Worm (Caenorhabditis elegans) whole organism, late embryonic: Measurements from ENCODE around the gene clec-56.

Experiments used
- C38D4.7 ChIP-seq: fragments of 200-800 bp; sonication (Bioruptor generic); optimal IDR thresholded peaks from 2 replicates; lab custom pipeline; 2018; ENCODE audit warnings: mild to moderate bottlenecking, missing genetic modification characterization, moderate library complexity, missing compliant biosample characterization
- F13H6.1 ChIP-seq: sonication (generic microtip); optimal IDR thresholded peaks from 2 replicates; lab custom pipeline; 2016; ENCODE audit warnings: missing genetic modification characterization, missing compliant biosample characterization
- K09A11.1 ChIP-seq: sonication (generic microtip); optimal IDR thresholded peaks from 2 replicates; lab custom pipeline; 2017; ENCODE audit warnings: antibody characterized with exemption, mild to moderate bottlenecking, missing genetic modification characterization, missing compliant biosample characterization; ENCODE audit not compliant: insufficient read depth
- ahr-1 ChIP-seq: sonication (generic microtip); optimal IDR thresholded peaks from 2 replicates; lab custom pipeline; 2016; ENCODE audit warnings: missing genetic modification characterization, missing compliant biosample characterization
- ama-1 ChIP-seq: fragments of 150-350 bp; optimal IDR thresholded peaks from 2 replicates; lab custom pipeline; 2014
- ceh-14 ChIP-seq: sonication (generic microtip); optimal IDR thresholded peaks from 2 replicates; lab custom pipeline; 2016; ENCODE audit warnings: missing genotype, missing genetic modification characterization, missing compliant biosample characterization
- ceh-19 ChIP-seq: fragments of 200-800 bp; sonication (Bioruptor generic); optimal IDR thresholded peaks from 2 replicates; lab custom pipeline; 2018; ENCODE audit warnings: mild to moderate bottlenecking, missing genetic modification characterization, missing compliant biosample characterization
- ceh-2 ChIP-seq: sonication (generic microtip); optimal IDR thresholded peaks from 2 replicates; lab custom pipeline; 2016; ENCODE audit warnings: missing genotype, missing genetic modification characterization, missing compliant biosample characterization
- ceh-31 ChIP-seq: sonication (generic microtip); optimal IDR thresholded peaks from 2 replicates; lab custom pipeline; 2016; ENCODE audit warnings: missing genetic modification characterization, missing compliant biosample characterization
- ceh-34 ChIP-seq: sonication (generic microtip); optimal IDR thresholded peaks from 2 replicates; lab custom pipeline; 2016; ENCODE audit warnings: mild to moderate bottlenecking, missing genetic modification characterization, missing compliant biosample characterization
- dve-1 ChIP-seq: sonication (generic microtip); optimal IDR thresholded peaks from 2 replicates; lab custom pipeline; 2017; ENCODE audit warnings: antibody characterized with exemption, mild to moderate bottlenecking, missing genetic modification characterization, missing compliant biosample characterization
- elt-2 ChIP-seq: sonication (generic microtip); optimal IDR thresholded peaks from 2 replicates; lab custom pipeline; 2016; ENCODE audit warnings: missing genetic modification reagents, missing genetic modification characterization, missing compliant biosample characterization
- elt-4 ChIP-seq: sonication (generic microtip); optimal IDR thresholded peaks from 2 replicates; lab custom pipeline; 2016; ENCODE audit warnings: missing genetic modification characterization, missing compliant biosample characterization
- ets-4 ChIP-seq: sonication (generic microtip); optimal IDR thresholded peaks from 2 replicates; lab custom pipeline; 2016; ENCODE audit warnings: missing genetic modification characterization, missing compliant biosample characterization
- fax-1 ChIP-seq: sonication (generic microtip); optimal IDR thresholded peaks from 2 replicates; lab custom pipeline; 2016; ENCODE audit warnings: missing genotype, missing genetic modification characterization, missing compliant biosample characterization
- gmeb-2 ChIP-seq: sonication (generic microtip); optimal IDR thresholded peaks from 2 replicates; lab custom pipeline; 2016; ENCODE audit warnings: missing genetic modification characterization, inconsistent platforms, missing compliant biosample characterization
- hlh-6 ChIP-seq: sonication (generic microtip); optimal IDR thresholded peaks from 2 replicates; lab custom pipeline; 2016; ENCODE audit warnings: missing genotype, missing genetic modification characterization, missing compliant biosample characterization
- lin-11 ChIP-seq: fragments of 200-800 bp; sonication (Bioruptor generic); optimal IDR thresholded peaks from 2 replicates; lab custom pipeline; 2018; ENCODE audit warnings: mild to moderate bottlenecking, missing genetic modification characterization, missing compliant biosample characterization
- madf-2 ChIP-seq: sonication (generic microtip); optimal IDR thresholded peaks from 2 replicates; lab custom pipeline; 2017; ENCODE audit warnings: missing genetic modification characterization, missing compliant biosample characterization
- nfya-1 ChIP-seq: sonication (generic microtip); optimal IDR thresholded peaks from 2 replicates; lab custom pipeline; 2017; ENCODE audit warnings: missing genetic modification characterization, mild to moderate bottlenecking, missing compliant biosample characterization, antibody characterized with exemption, moderate library complexity
- nhr-11 ChIP-seq: fragments of 150-350 bp; optimal IDR thresholded peaks from 2 replicates; lab custom pipeline; 2014; ENCODE audit warnings: missing biosample characterization, missing genetic modification characterization
- odd-2 ChIP-seq: sonication (generic microtip); optimal IDR thresholded peaks from 2 replicates; lab custom pipeline; 2017; ENCODE audit warnings: antibody characterized with exemption, mild to moderate bottlenecking, missing genetic modification characterization, missing compliant biosample characterization
- pat-9 ChIP-seq: fragments of 200-800 bp; sonication (Bioruptor generic); optimal IDR thresholded peaks from 2 replicates; lab custom pipeline; 2018; ENCODE audit warnings: mild to moderate bottlenecking, missing genetic modification characterization, moderate library complexity, missing compliant biosample characterization
- pax-1 ChIP-seq: fragments of 150-350 bp; optimal IDR thresholded peaks from 2 replicates; lab custom pipeline; 2014; ENCODE audit warnings: missing biosample characterization, missing genetic modification characterization
- ref-2 ChIP-seq: sonication (generic microtip); optimal IDR thresholded peaks from 2 replicates; lab custom pipeline; 2016; ENCODE audit warnings: missing genetic modification characterization, missing compliant biosample characterization
- sdc-2 ChIP-seq: sonication (generic microtip); optimal IDR thresholded peaks from 2 replicates; lab custom pipeline; 2016; ENCODE audit warnings: missing genotype, missing genetic modification characterization, missing compliant biosample characterization
- sox-2 ChIP-seq: fragments of 200-800 bp; sonication (Bioruptor generic); IDR thresholded peaks from 2 replicates; pipeline ENCODE4 v1.3.6; 2022; ENCODE audit warnings: missing genetic modification reagents, missing genetic modification characterization, missing compliant biosample characterization
- sox-4 ChIP-seq: sonication (generic microtip); optimal IDR thresholded peaks from 2 replicates; lab custom pipeline; 2017; ENCODE audit warnings: mild to moderate bottlenecking, missing genetic modification characterization, inconsistent platforms, missing compliant biosample characterization
- tbx-2 ChIP-seq: sonication (generic microtip); optimal IDR thresholded peaks from 2 replicates; lab custom pipeline; 2016; ENCODE audit warnings: missing genetic modification characterization, missing compliant biosample characterization
- unc-3 ChIP-seq, 2 experiments: fragments of 200-800 bp in 1 of 2; sonication (Bioruptor generic) in 1 of 2; sonication (generic microtip) in 1 of 2; conservative IDR thresholded peaks in 1 of 2; optimal IDR thresholded peaks in 1 of 2; 2 replicates each; pipeline versions ENCODE4 v1.3.6 to Lab custom; 2016 to 2022; ENCODE audit warnings: missing compliant biosample characterization in 2 of 2, missing genetic modification characterization in 2 of 2, missing genetic modification reagents in 1 of 2
- unc-42 ChIP-seq: sonication (generic microtip); optimal IDR thresholded peaks from 2 replicates; lab custom pipeline; 2016; ENCODE audit warnings: missing genotype, missing genetic modification characterization, missing compliant biosample characterization
- unc-86 ChIP-seq: sonication (generic microtip); optimal IDR thresholded peaks from 2 replicates; lab custom pipeline; 2016; ENCODE audit warnings: missing genetic modification characterization, missing compliant biosample characterization
- zip-5 ChIP-seq: sonication (generic microtip); optimal IDR thresholded peaks from 2 replicates; lab custom pipeline; 2016; ENCODE audit warnings: missing genetic modification characterization, missing compliant biosample characterization

Gene clec-56

ce11 chrV:14474099-14474498 is at the start of gene clec-56:
Gene clec-56 (plus strand): TSS chrV:14474399.
- TF ChIP-seq unc-3 (GFP tag; conservative IDR thresholded peaks at IDR 0.05; lab: Robert Waterston, UW) (no peak), unc-3 (tag; optimal IDR thresholded peaks at IDR 0.05; lab: Kevin White, UChicago) (no peak), ceh-2 (no peak), gmeb-2 (tag; lab: Kevin White, UChicago) (no peak), nhr-11 (tag; lab: Kevin White, UChicago) (no peak), madf-2 (tag; lab: Kevin White, UChicago) (no peak), elt-4 (tag; lab: Kevin White, UChicago) (no peak), K09A11.1 (tag; lab: Kevin White, UChicago) (no peak)

ce11 chrV:14424958-14425492 is 49.2 kb upstream of the clec-56 start, which contains the start of gene rrsr-1:
Gene rrsr-1 (minus strand): TSS chrV:14425008.
- TF ChIP-seq K09A11.1 (tag; lab: Kevin White, UChicago) = peak; percentile 26
- no peak for TF ChIP-seq ceh-19
- peak; percentile 15 for TF ChIP-seq ceh-34 (tag; lab: Kevin White, UChicago)
- TF ChIP-seq F13H6.1 (tag; lab: Kevin White, UChicago) = no peak
- TF ChIP-seq ama-1 (lab: Kevin White, UChicago) = no peak
- peak; percentile 36 for TF ChIP-seq tbx-2 (tag; lab: Kevin White, UChicago)
- peak; percentile 44 for TF ChIP-seq nfya-1 (tag; lab: Kevin White, UChicago)
- no peak for TF ChIP-seq unc-42 (tag; lab: Kevin White, UChicago)
- peak; percentile 66 for TF ChIP-seq ceh-14
- peak; percentile 13 for TF ChIP-seq zip-5 (tag; lab: Kevin White, UChicago)
- no peak for TF ChIP-seq hlh-6 (tag; lab: Kevin White, UChicago)
- no peak for TF ChIP-seq C38D4.7 (GFP tag; lab: Kevin White, UChicago)
- peak; percentile 10 for TF ChIP-seq unc-86 (tag; lab: Kevin White, UChicago)
- TF ChIP-seq ceh-31 = peak; percentile 25
- peak; percentile 6 for TF ChIP-seq elt-2 (tag; lab: Kevin White, UChicago)
- no peak for TF ChIP-seq odd-2 (tag; lab: Kevin White, UChicago)

ce11 chrV:14426013-14426412 is 48.2 kb upstream of the clec-56 start:
- no peak for TF ChIP-seq dve-1 (tag; lab: Kevin White, UChicago)
- TF ChIP-seq sox-2 (GFP tag; lab: Robert Waterston, UW) = peak; percentile 26

- TF ChIP-seq ceh-2 (no peak), unc-42 (tag; lab: Kevin White, UChicago) (peak; percentile 21), ceh-31 (peak; percentile 23), sox-2 (GFP tag; lab: Robert Waterston, UW) (peak; percentile 47; the same call in 1 of the 2 replicates)
- TF ChIP-seq, all 69 proteins: peak for 3
Observed at ce11 chrV:14427069-14427825, 47.0 kb upstream of the clec-56 start.

ce11 chrV:14428865-14429264 is 45.3 kb upstream of the clec-56 start, which contains the start of gene F23B12.1:
Gene F23B12.1 (plus strand): TSS chrV:14429165.
- no peak for TF ChIP-seq ceh-19
- TF ChIP-seq ref-2 (tag; lab: Kevin White, UChicago) = no peak
- TF ChIP-seq sdc-2 (tag; lab: Kevin White, UChicago) = no peak
- no peak for TF ChIP-seq ets-4 (tag; lab: Kevin White, UChicago)
- no peak for TF ChIP-seq tbx-2 (tag; lab: Kevin White, UChicago)
- no peak for TF ChIP-seq pax-1 (tag; lab: Kevin White, UChicago)
- no peak for TF ChIP-seq sox-4 (tag; lab: Kevin White, UChicago)
- no peak for TF ChIP-seq lin-11 (tag; lab: Kevin White, UChicago)
- TF ChIP-seq fax-1 (tag; lab: Kevin White, UChicago) = no peak
- no peak for TF ChIP-seq ahr-1 (tag; lab: Kevin White, UChicago)
- TF ChIP-seq pat-9 (tag; lab: Kevin White, UChicago) = no peak
- TF ChIP-seq, all 69 proteins: peak for 0
